Worm (Caenorhabditis elegans): ENCODE measurements around the gene snf-12.
A peak's percentile ranks its signal among the peaks of the same experiment; 100 is the strongest.

snf-12 gene

ce11 chrX:8995527-8995946 lies 33.7 kb upstream of the snf-12 start:
- TF ChIP-seq nhr-237 (tag; optimal IDR thresholded peaks at IDR 0.05), result no peak
- TF ChIP-seq nhr-2 (tag; optimal IDR thresholded peaks at IDR 0.05), result no peak
- peak; percentile 29 for TF ChIP-seq drap-1 (GFP tag; optimal IDR thresholded peaks at IDR 0.05)
- TF ChIP-seq ces-1 (GFP tag; optimal IDR thresholded peaks at IDR 0.05), result peak; percentile 30
- peak; percentile 42 for TF ChIP-seq unc-62 (GFP tag; optimal IDR thresholded peaks at IDR 0.05)
- peak; percentile 89 for TF ChIP-seq hlh-1 (tag; optimal IDR thresholded peaks at IDR 0.05)
- TF ChIP-seq snpc-4 (tag; optimal IDR thresholded peaks at IDR 0.05), result no peak
- peak; percentile 55 for TF ChIP-seq sptf-1 (tag; optimal IDR thresholded peaks at IDR 0.05)
- peak; percentile 50 for TF ChIP-seq mls-2 (tag; optimal IDR thresholded peaks at IDR 0.05)
- TF ChIP-seq flh-1 (GFP tag; optimal IDR thresholded peaks at IDR 0.05), result no peak
- peak; percentile 77 for TF ChIP-seq unc-120 (tag; optimal IDR thresholded peaks at IDR 0.05; ENCODE audit: poor library complexity, severe bottlenecking)

- TF ChIP-seq flh-1 (GFP tag; optimal IDR thresholded peaks at IDR 0.05) (no peak), M03D4.4 (tag; optimal IDR thresholded peaks at IDR 0.05) (no peak), elt-3 (tag; optimal IDR thresholded peaks at IDR 0.05) (no peak), nhr-237 (tag; optimal IDR thresholded peaks at IDR 0.05) (no peak), ces-1 (GFP tag; optimal IDR thresholded peaks at IDR 0.05) (peak; percentile 58), bed-3 (GFP tag; optimal IDR thresholded peaks at IDR 0.05) (no peak)
Measured at ce11 chrX:8996496-8997116, 32.7 kb upstream of the snf-12 start.

- TF ChIP-seq zip-8 (tag; optimal IDR thresholded peaks at IDR 0.05) (no peak), ces-1 (GFP tag; optimal IDR thresholded peaks at IDR 0.05) (peak; percentile 39)
Measured at ce11 chrX:8997450-8998075, 31.7 kb upstream of the snf-12 start, which contains the start of gene C24A3.2. TSS of gene C24A3.2 (plus strand) at chrX:8997500.

ce11 chrX:8998809-8999208 lies 30.5 kb upstream of the snf-12 start, which contains the start of gene C24A3.1:
TSS of gene C24A3.1 (plus strand) at chrX:8999071.
- no peak for TF ChIP-seq ceh-39 (tag; optimal IDR thresholded peaks at IDR 0.05)
- TF ChIP-seq pha-4 (tag; optimal IDR thresholded peaks at IDR 0.05), result no peak
- no peak for TF ChIP-seq mab-5 (tag; optimal IDR thresholded peaks at IDR 0.05)

ce11 chrX:9010418-9010817 lies 18.9 kb upstream of the snf-12 start, which contains the start of gene C24A3.9:
TSS of gene C24A3.9 (minus strand) at chrX:9010518.
- TF ChIP-seq ceh-39 (tag; optimal IDR thresholded peaks at IDR 0.05) (no peak), mls-2 (tag; optimal IDR thresholded peaks at IDR 0.05) (no peak), bed-3 (GFP tag; optimal IDR thresholded peaks at IDR 0.05) (no peak), sem-2 (GFP tag; optimal IDR thresholded peaks at IDR 0.05) (no peak), unc-39 (tag; optimal IDR thresholded peaks at IDR 0.05) (no peak), mep-1 (tag; optimal IDR thresholded peaks at IDR 0.05) (no peak), M03D4.4 (tag; optimal IDR thresholded peaks at IDR 0.05) (no peak), snpc-4 (tag; optimal IDR thresholded peaks at IDR 0.05) (no peak), ceh-83 (GFP tag; optimal IDR thresholded peaks at IDR 0.05) (no peak), drap-1 (GFP tag; optimal IDR thresholded peaks at IDR 0.05) (no peak), pha-4 (tag; optimal IDR thresholded peaks at IDR 0.05) (no peak), ham-2 (GFP tag; optimal IDR thresholded peaks at IDR 0.05) (no peak), nhr-76 (tag; optimal IDR thresholded peaks at IDR 0.05) (no peak), cnd-1 (tag; optimal IDR thresholded peaks at IDR 0.05) (no peak)

ce11 chrX:9011471-9011870 lies 17.8 kb upstream of the snf-12 start:
- TF ChIP-seq lin-32 (GFP tag; optimal IDR thresholded peaks at IDR 0.05) (no peak), unc-39 (tag; optimal IDR thresholded peaks at IDR 0.05) (no peak), flh-1 (GFP tag; optimal IDR thresholded peaks at IDR 0.05) (no peak), ham-2 (GFP tag; optimal IDR thresholded peaks at IDR 0.05) (no peak), sptf-1 (tag; optimal IDR thresholded peaks at IDR 0.05) (no peak), mls-2 (tag; optimal IDR thresholded peaks at IDR 0.05) (no peak), sem-2 (GFP tag; optimal IDR thresholded peaks at IDR 0.05) (no peak), nhr-28 (tag; optimal IDR thresholded peaks at IDR 0.05) (no peak)

Data from whole organism, mixed stage, embryonic.